Fruit fly (Drosophila melanogaster): ENCODE data around the gene CG5565.

The CG5565 gene

DNA sequence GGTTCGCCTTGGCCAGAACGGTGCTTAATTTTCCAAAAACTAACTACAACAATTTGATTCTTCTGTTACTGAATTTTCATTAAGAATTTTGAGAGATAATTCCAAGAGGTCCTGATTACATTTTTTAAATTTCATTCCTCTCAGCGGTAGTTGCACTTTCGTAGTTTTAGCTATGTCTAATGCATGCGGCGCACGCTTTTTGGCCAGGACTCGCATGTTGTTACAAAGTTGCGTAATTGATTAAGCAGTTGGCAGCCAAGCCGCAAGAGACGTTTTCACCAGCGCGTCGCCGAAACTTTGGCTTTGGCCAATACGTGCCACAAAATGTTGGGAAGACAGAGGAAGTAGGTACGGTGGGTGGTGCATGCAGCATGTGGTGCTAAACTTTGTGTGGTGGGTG, at the start of gene CG5565:
Gene CG5565, minus strand, starts transcription at position 101 of the 400 bp plus-strand sequence.
- no peak for TF ChIP-seq noc (tag; optimal IDR thresholded peaks at IDR 0.05)

DNA sequence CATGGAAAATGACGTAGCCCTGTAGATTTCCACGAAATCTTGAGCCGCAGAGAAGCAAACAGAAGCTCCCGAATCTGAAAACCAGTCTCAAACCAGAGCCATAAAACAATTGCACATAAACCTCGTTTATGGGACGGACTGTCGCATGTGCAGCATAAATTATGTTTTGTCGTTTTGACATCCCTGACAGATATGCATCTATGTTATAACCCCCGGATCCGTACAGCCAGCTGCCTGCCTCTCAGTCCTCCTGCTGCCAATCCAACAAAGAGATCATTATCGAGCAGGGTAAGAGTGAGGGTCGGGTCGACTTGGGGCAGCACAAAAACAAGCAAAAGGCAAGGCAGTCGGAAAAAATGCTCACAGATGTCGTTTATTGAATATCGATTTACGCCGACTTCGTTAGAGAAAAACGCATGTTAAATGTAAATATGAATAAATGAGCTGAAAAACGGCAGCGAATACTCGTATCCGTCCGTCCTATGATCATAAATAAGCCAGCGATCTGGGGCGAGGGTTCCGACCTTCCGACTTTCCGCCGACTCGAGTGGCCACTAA, 49.3 kb upstream of the CG5565 start:
- TF ChIP-seq noc (tag; optimal IDR thresholded peaks at IDR 0.05), result no peak

DNA sequence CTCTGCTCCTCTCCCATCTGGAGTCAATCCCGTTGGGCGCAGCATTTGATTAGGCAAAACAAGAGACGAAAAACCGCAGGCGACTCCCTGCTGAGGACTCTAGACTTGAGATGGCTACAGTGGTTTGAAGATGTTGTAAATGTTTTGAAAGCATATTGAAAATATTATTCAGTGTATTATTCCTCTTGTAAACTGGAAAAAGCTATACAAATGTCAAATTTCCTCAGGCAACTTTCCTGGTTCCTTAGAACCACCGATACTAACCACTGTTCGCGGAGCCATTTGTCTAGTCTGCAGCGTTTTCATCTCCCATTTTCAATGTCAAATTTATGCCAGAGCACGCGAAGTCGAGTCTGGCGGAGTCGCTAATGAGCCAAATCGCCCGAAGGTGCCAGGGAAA, 47.0 kb upstream of the CG5565 start:
- TF ChIP-seq noc (tag; optimal IDR thresholded peaks at IDR 0.05), result no peak

DNA sequence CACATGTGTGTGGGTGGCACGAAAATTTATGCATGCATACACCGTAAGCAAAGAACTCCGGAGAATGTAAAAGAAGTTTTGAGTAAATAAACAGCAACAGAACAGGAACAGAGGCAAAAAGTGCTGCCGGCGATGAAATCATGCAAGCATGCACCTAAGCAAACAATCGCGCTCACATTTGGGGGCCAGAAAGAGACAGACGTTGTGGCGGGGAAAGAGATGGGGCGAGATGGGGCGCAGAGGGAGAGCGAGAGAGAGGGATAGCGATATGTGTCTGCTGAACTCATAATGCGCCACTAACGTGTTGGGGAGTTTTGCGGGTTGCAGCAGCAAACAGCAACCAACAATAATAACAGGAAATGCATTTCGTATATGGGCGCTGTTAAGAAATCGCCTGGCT, 43.7 kb upstream of the CG5565 start:
- no peak for TF ChIP-seq noc (tag; optimal IDR thresholded peaks at IDR 0.05)

DNA sequence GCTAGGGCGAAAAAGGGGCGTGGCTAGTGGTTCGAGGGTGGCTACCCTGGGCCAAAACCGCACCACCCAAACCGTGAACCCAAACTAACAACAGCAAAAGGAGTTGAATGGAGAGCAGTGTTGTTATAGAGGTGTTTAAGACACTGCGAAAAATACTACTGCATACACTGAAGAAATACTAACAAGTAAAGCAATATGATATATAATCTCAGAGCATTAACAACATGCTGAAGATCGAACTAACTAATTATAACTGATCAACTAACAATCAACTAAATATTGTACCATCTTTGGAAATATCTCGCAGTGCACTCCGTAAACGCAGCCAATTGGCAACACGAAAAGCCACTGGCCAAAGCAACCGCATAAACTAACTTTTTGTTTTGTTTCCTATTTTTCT, 37.9 kb upstream of the CG5565 start:
- TF ChIP-seq noc (tag; optimal IDR thresholded peaks at IDR 0.05), result no peak

DNA sequence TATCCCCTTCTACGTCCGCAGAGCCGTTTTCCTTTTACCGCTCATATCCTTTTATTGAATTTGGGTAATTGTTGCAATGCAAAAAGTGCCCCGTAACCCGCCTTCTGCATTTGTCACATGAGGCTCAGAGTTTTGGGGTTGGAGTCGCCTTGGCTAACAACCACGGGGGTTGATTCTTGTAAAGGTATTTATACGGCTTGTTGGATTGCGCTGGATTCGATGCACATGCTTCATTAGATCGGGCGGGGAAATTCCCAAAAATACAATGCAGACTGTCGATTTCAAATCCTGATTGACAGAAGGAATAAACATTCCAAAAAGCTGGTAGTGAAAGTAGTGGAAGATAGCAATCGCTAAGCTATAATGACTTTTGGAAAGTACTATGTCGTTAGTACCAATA, 34.5 kb upstream of the CG5565 start:
- TF ChIP-seq noc (tag; optimal IDR thresholded peaks at IDR 0.05), result no peak

DNA sequence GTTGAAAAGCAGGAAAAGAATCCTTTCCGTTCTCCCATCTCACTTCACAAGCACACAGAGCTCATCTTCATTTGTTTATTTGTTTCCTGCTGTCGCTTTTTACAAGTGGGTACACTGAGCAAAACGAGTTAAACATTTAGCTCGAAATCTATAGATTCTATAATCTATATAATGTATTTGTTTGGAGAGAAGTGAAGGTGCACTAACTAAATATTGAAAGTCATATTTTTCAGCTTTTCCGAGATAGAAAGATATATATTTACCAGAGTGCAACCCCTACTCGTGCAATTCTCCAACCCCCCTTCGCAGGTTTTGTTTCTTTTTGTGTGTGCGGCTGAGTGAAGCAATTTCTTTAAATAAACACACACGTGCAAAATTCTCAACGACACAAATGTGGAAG, 32.1 kb upstream of the CG5565 start:
- TF ChIP-seq noc (tag; optimal IDR thresholded peaks at IDR 0.05), result no peak

DNA sequence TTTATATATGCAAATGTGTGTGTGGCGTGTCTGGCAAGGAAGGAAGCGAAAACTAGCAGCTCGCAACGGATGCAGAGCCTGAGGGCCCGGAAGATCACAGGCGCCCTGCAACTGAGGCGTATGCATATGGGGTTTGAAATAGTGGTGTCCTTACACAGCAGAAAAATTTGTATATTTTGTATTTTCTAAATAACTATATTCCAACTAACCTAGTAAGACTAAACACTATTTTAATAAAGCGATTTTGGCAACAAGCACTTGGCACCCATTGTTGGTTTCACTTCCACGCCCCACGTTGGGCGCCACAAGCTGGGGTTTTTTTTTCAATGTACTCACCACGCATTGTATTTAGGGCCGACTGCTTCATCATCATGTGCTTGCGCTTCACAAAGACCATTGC, 30.8 kb upstream of the CG5565 start:
- TF ChIP-seq noc (tag; optimal IDR thresholded peaks at IDR 0.05), result no peak

DNA sequence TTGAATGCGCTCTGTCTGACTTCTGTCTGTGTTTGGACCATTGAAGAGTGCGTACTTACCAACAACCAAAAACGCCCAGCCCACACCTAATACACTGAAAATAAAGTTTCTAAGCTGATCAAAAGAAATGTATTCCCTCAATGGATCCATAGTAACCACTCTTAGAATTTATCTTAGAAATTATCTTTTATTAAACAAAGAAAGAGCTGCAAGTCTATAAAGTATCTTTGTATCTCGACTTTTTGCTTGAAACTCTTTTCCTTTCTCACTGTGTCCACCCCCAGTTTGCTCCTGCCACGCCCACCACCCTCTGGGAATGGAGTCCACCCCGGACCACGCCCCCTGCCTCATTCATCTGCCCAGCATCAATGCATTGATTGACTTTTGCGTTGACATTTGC, 21.9 kb upstream of the CG5565 start:
- no peak for TF ChIP-seq noc (tag; optimal IDR thresholded peaks at IDR 0.05)

DNA sequence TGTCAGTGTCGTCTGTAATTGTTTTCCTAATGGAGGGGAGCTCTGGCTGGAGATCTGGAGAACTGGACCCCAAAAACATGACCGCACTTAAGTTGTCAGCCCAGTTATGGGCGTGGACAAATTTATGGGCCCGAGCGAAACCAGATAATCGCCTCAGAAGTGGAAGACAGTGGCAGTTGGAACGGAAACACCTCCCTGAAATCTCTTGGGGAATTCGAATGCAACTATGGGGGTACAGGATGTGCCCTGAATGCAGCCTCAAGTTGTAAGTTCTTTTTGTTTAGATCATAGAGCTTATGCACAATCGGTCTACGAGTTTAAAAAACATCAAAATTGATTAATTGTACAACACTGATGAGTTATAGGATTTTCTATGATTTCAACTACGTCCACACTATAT, 12.0 kb upstream of the CG5565 start, which contains the start of gene CG14346:
Gene CG14346, plus strand, starts transcription at position 301 of the 400 bp plus-strand sequence.
- TF ChIP-seq noc (tag; optimal IDR thresholded peaks at IDR 0.05), result no peak

DNA sequence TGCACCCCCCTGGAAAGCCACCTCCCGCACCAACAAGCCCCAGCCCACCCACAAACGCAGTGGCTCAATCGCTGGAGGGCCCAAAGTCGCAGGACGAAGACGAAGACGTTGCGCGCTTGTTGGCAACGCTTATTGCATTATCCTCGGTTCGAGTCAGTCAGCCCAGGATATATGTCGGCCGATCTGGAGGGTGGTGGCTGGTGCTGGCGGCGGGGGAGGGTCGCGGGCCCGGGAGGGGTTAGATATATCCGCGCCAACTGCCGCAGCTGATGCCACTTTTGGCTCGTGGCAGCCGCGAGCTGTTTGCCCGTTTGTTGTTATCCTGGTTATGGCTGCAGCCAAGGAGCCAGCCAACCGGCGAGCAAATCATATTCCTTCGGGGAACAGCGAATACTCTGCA, 9.3 kb upstream of the CG5565 start:
- no peak for TF ChIP-seq noc (tag; optimal IDR thresholded peaks at IDR 0.05)

DNA sequence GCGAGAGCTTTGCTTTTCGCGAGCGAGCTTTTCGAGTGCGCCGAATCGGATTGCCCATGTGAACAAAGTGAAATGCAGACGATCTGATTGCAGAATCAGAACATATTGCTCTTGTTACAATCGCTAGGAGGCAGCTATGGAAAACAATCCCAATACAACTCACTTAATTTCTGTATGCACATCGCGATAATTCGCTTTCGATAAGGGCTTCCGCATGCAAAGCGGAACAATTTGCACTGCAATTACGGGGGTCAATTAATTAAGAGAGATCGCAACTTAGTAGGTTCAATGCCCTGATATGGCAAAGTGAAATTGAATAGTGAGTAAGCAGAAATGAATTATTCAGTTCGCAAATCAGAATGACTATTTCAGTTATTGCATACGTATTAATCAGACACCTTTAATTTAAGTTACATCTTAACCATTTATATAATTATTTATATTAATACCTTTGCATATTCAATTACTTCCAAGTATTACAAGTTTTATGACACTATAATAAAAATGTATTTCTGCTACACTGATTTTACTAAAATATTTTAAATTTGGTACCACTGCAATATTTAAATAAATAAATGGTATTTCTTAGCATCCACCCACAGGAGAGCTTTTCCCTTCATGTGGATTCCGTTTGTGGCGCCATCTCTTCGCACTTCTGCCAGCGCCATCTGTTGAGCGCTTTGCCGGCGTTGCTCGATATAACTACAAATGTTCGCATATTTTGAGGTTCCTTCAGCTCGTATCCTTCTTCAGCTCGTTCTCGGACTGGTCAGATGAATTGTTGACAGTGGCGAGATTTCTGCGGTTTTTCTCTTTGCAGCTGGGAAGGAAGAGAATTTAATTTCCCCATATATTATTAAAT, 6.3 kb upstream of the CG5565 start, which contains the start of gene NLaz:
Gene NLaz, minus strand, starts transcription at position 51 of the 862 bp plus-strand sequence.
- no peak for TF ChIP-seq noc (tag; optimal IDR thresholded peaks at IDR 0.05)

DNA sequence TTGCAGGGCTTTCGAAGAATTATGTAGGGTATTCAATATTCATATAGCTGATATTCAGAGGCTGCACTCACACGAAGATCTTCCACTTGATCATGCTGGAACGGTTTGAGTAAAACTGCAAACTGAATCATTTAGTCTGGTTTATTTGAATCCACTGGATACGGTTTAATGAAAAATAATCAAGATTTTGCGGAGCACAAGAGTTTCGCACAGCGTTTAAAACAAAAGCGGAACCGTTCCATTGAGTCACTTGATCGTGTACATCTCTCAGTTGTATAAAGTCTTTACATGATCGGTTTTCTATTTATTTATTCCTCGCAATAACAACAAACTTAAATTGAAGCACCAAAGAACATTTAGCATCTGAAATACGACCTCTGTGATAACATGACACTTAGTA, 4.0 kb upstream of the CG5565 start, which contains the start of gene CG31659:
Gene CG31659, minus strand, starts transcription at position 101 of the 400 bp plus-strand sequence.
- no peak for TF ChIP-seq noc (tag; optimal IDR thresholded peaks at IDR 0.05)

DNA sequence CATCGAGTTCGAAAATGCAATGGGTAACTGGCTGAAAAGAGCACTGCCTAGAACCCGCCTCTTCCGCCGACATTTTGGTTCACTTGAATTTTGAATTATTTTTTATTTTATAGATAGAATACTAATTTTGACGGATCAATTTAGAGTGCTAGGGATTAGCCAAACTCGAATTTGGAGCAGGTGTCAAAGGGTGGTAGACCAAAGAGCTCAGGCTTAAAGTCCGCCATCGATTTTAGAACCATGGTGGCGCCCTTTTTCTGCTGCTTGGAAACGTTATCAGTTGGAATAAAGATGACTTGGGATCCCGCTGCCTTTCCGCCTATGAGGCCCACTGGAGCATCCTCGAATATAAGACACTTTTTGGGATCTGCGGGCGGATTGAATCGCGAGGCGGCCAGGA, 905 bp downstream of the CG5565 start, which contains the start of gene CG31924:
Gene CG31924, minus strand, starts transcription at position 101 of the 400 bp plus-strand sequence.
- TF ChIP-seq noc (tag; optimal IDR thresholded peaks at IDR 0.05), result no peak

DNA sequence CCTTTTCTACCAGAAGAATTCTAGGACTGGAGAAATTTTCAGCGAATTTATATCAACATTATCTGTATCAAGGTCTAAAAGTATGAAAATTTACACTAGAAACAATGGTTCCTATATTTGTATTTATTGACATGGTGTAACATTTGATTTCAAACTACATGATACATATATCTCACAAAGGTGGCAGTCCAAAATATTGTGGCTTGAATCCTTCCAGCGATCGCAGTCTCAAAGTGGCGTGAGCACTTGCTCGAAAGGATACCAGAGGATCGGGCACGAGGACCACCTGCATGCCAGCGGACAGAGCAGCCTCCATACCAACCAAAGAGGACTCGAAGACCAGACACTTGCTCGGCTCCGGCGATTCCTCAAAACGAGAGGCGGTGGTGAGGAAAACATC, 1.7 kb downstream of the CG5565 start, which contains the start of gene CG5561:
Gene CG5561, minus strand, starts transcription at position 101 of the 400 bp plus-strand sequence.
- TF ChIP-seq noc (tag; optimal IDR thresholded peaks at IDR 0.05), result no peak

DNA sequence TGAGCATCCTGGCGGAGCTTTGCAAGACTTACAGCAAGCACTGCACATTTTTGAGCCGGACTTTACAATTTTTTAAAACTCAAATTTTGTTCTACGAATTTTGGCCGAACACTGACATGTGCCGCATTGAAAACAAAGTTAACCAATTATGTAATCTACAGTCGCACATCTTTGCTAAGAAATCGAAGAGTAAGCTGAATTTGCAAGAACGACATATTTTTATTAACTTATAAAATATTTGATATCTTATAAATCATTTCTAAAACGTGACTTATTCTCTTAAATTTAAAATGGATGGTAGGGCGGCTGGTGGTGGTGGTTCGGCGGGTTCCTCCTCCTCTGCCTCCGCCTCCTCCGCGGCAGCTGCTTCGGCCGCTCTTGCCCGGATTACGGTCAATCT, 3.0 kb downstream of the CG5565 start, which contains the start of gene CG5556:
Gene CG5556, minus strand, starts transcription at position 101 of the 400 bp plus-strand sequence.
- no peak for TF ChIP-seq noc (tag; optimal IDR thresholded peaks at IDR 0.05)

DNA sequence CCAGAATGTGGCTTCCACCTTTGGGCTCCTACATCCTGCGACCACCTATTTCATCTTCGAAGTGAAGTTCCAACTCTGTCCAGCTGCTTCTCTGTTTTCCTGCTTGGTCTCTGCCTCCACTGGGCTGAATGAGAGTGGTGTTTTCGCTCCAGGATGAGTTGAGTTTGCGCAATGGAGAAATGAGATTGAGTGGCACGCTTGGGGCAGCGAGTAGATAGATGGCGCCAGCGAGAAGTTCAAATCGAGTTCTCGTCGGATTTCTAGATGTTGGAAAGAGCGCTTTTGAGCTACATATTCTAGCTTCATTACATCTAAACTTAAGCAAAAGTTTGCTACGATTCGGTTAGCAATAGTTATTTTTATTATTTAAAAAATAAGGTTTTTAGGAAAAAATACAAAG, 9.7 kb downstream of the CG5565 start:
- no peak for TF ChIP-seq noc (tag; optimal IDR thresholded peaks at IDR 0.05)

Data from whole organism, larva.